Fruit fly (Drosophila melanogaster): ENCODE data around the gene jigr1.
A peak's percentile ranks its signal among the peaks of the same experiment; 100 is the strongest.

The jigr1 gene

dm6 chr3R:25651414-25651813, 13.8 kb downstream of the jigr1 start:
- TF ChIP-seq CG1621 (tag; optimal IDR thresholded peaks at IDR 0.05) (peak; percentile 11), Blimp-1 (GFP tag; optimal IDR thresholded peaks at IDR 0.05) (no peak), svp (GFP tag) (peak; percentile 53), CG31627 (GFP tag; optimal IDR thresholded peaks at IDR 0.05) (no peak), Lpt (GFP tag; optimal IDR thresholded peaks at IDR 0.05) (peak; percentile 35), Hr39 (GFP tag; optimal IDR thresholded peaks at IDR 0.05) (peak; percentile 16), CG8632 (GFP tag; optimal IDR thresholded peaks at IDR 0.05) (peak; percentile 18), dsx (GFP tag; optimal IDR thresholded peaks at IDR 0.05; ENCODE audit: poor library complexity, severe bottlenecking) (peak; percentile 50), CG6808 (GFP tag; optimal IDR thresholded peaks at IDR 0.05) (peak; percentile 46), OdsH (GFP tag; optimal IDR thresholded peaks at IDR 0.05) (peak; percentile 55), Sox102F (GFP tag; optimal IDR thresholded peaks at IDR 0.05) (peak; percentile 13), CG11294 (GFP tag; IDR thresholded peaks at IDR 0.05) (0 out of 2 replicates have a peak, but pooled peaks have one; percentile 11), CG8119 (GFP tag; IDR thresholded peaks at IDR 0.05) (peak; percentile 70), pdm3 (GFP tag; optimal IDR thresholded peaks at IDR 0.05) (peak; percentile 43), topi (GFP tag; optimal IDR thresholded peaks at IDR 0.05) (peak; percentile 56), Gug (GFP tag; IDR thresholded peaks at IDR 0.05) (peak; percentile 13; the same call in 1 of the 2 replicates), Sox14 (GFP tag; optimal IDR thresholded peaks at IDR 0.05) (peak; percentile 10), CG10631 (GFP tag; optimal IDR thresholded peaks at IDR 0.05) (peak; percentile 39), CG15336 (GFP tag; IDR thresholded peaks at IDR 0.05) (peak; percentile 77), CG3032 (tag; optimal IDR thresholded peaks at IDR 0.05) (peak; percentile 47), acj6 (GFP tag; optimal IDR thresholded peaks at IDR 0.05) (peak; percentile 44), CG7368 (GFP tag; optimal IDR thresholded peaks at IDR 0.05) (peak; percentile 34), CG9139 (GFP tag; optimal IDR thresholded peaks at IDR 0.05) (peak; percentile 22), esn (GFP tag; optimal IDR thresholded peaks at IDR 0.05) (peak; percentile 47), Eip75B (GFP tag; optimal IDR thresholded peaks at IDR 0.05) (peak; percentile 36), Hr4 (GFP tag; optimal IDR thresholded peaks at IDR 0.05) (peak; percentile 65), cyc (GFP tag; optimal IDR thresholded peaks at IDR 0.05) (peak; percentile 38), CG34406 (GFP tag; optimal IDR thresholded peaks at IDR 0.05) (peak; percentile 28), CG10669 (GFP tag; optimal IDR thresholded peaks at IDR 0.05) (peak; percentile 38), lz (GFP tag; optimal IDR thresholded peaks at IDR 0.05) (peak; percentile 30), CG3919 (GFP tag; optimal IDR thresholded peaks at IDR 0.05) (peak; percentile 47), net (GFP tag; optimal IDR thresholded peaks at IDR 0.05) (no peak), CG8319 (GFP tag; optimal IDR thresholded peaks at IDR 0.05) (no peak), achi (GFP tag; optimal IDR thresholded peaks at IDR 0.05) (peak; percentile 49), spab (GFP tag; optimal IDR thresholded peaks at IDR 0.05) (peak; percentile 43), Eip78C (GFP tag) (peak; percentile 79), CG6163 (GFP tag; IDR thresholded peaks at IDR 0.05) (peak; percentile 71; the same call in 1 of the 3 replicates), dac (GFP tag; optimal IDR thresholded peaks at IDR 0.05) (no peak), Met (GFP tag; optimal IDR thresholded peaks at IDR 0.05) (peak; percentile 39), fkh (GFP tag; optimal IDR thresholded peaks at IDR 0.05) (no peak), fd85E (GFP tag; optimal IDR thresholded peaks at IDR 0.05) (no peak), CG4318 (GFP tag; optimal IDR thresholded peaks at IDR 0.05) (no peak), Ets21C (GFP tag; optimal IDR thresholded peaks at IDR 0.05) (no peak), ss (GFP tag; optimal IDR thresholded peaks at IDR 0.05) (peak in 1 of 2 experiments; percentile 47), CG6792 (GFP tag; optimal IDR thresholded peaks at IDR 0.05) (peak; percentile 30), Smox (GFP tag; optimal IDR thresholded peaks at IDR 0.05) (peak; percentile 25), Ets96B (tag; optimal IDR thresholded peaks at IDR 0.05) (peak; percentile 45), Eip93F (GFP tag; optimal IDR thresholded peaks at IDR 0.05) (no peak), salr (GFP tag; optimal IDR thresholded peaks at IDR 0.05) (no peak), CG32006 (GFP tag; optimal IDR thresholded peaks at IDR 0.05) (peak; percentile 65), eg (GFP tag; IDR thresholded peaks at IDR 0.05) (peak; percentile 66), CG6276 (GFP tag; optimal IDR thresholded peaks at IDR 0.05) (peak; percentile 63)
